Fruit fly (Drosophila melanogaster) ovary, adult (tissue): Measurements from ENCODE around the gene Bre1.
A peak's percentile ranks its signal among the peaks of the same experiment; 100 is the strongest.

Experiments used
- CG17801 ChIP-seq: fragments of 200-800 bp; optimal IDR thresholded peaks from 2 replicates; lab custom pipeline; 2019; ENCODE audit warnings: missing biosample characterization, mild to moderate bottlenecking, missing genetic modification characterization, moderate library complexity; ENCODE audit not compliant: partially characterized antibody

The Bre1 gene

DNA sequence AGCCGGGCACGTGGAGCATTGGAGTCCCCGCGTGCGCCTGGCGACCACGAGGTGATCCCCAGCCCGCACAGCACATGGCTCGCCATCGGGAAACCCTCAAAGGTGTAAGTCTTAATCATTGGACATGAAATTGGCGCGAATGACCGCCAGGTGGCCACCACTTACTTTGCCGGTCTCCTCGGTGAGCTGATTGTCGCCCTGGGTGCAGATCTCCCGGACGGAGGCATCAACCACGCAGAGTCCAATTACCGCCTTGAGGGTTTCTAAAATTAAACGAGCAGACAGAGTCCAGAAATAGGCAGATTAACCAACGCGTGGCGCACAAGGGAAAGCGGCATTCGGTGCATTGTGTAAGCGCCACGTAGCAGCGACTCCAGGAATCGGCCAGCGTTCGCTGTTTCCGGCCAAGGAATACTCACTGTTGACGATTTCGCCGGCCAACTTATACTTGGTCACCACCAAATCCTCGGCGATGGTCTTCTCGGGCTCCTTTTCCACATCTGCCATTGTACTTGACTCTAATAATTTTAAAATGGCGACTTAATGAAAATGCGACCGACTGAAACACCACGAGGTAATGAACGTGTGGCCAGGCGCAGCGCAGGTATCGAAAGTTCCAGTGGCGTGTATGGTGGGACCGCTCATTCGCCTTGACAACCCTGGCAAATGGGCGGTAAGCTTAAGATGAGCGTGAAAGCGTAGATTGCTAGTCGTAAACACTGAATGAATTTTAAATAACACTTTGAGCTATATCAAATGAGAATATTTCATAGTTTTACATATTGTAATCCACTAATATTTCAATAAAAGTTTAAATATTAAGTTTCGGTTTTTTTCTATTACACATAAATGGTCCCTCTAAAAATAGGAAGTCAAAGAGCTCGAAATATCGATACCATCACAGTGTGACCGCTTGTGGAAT lies 28.8 kb downstream of the Bre1 start, which contains the start of gene CG10576:
Gene CG10576 (minus strand): TSS at position 781 of the 922 bp plus-strand sequence.
- TF ChIP-seq CG17801 (GFP tag; lab: Kevin White, UChicago), result no peak

DNA sequence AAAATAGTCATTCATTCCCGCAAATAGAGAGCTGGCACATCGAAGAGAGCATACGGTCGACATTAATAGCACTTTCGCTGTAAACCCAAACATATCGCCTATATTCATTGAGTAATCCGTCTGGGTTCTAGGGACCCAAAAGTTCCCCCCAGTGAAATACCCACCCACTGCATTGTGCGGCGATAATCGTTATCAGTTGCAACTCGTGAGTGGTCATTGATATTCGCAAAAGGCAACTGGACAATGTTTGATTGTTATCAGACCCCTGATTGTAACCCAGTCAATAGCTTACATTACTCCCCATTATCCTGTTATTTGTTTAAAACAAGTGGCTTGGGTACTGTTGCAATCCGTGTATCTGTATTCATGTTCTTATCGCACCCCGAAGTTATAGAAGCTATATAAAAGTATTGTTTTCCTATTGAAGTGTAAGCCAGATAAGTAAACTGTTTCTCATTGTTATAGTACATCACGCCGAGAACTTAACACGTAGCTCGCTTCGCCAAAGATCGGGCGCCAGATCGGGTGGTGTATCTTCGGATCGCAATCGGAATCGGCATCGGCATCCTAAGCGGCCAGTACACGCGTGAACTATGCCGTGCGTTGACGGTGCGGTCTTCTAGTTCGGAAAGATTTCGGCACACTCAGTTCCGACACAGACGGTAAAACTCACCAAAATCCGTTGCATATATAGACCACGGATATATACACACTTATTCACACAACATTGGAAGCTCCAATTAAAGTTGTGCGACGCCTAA lies 40.2 kb downstream of the Bre1 start:
- no peak for TF ChIP-seq CG17801 (GFP tag; lab: Kevin White, UChicago)

dm6 chr3L:5752903-5753604 lies 40.9 kb downstream of the Bre1 start, which contains the start of gene Usp47:
Gene Usp47, plus strand, starts transcription at chr3L:5752973.
- TF ChIP-seq CG17801 (GFP tag; lab: Kevin White, UChicago), result peak; percentile 51

DNA sequence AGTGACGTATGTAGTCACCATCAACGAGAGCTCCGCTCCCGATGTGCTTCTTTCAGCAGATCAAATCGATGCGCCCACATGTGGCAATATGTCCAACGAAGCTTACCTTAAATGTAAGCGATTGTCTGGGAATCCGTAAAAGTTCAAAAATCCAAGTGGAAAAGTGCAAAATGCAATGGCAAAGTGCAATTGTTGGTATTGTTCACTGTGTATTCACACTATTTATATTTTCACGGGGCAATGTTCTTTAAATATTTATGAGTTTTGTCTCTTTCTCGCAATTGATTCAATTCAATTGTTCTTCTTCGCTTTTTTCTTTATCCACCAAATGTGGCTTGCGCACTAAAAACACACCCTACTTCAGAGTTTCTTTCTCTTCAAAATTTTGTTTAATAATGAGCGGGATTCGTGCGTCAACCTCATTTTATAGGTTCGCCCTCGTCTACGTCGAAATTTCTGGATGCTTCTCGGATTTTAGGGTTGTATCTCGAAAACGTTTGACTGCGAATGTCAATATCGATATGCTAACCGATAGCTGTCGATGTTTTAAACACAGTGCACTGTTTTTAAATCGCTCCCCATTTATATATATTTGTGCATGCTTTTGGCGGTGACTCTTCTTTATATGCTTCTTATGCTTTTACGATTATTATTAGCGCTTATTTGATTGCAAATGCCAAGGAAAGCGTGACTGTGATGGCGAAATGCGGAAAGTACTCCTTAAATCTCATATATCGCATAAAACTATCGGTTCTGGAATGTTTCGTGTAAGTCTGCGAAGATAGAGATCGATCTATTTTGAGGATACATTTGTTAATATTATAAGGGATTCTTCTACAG lies 42.0 kb downstream of the Bre1 start, which contains the start of gene DnaJ-1:
Gene DnaJ-1 (minus strand): TSS at position 450 of the 840 bp plus-strand sequence.
- peak; percentile 77 for TF ChIP-seq CG17801 (GFP tag; lab: Kevin White, UChicago)

DNA sequence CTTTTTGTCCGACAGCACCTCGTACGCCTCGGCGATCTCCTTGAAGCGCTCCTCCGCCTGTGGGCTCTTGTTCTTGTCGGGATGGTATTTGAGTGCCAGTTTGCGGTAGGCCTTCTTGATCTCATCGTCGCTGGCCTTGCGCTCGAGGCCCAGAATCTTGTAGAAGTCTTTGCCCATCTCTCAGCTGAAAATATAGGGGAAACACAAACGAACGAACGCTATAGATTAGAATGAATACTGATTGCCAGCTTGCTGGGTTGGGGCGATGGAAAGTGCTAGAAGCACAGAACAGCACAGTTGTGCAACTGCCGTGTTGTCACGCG lies 42.6 kb downstream of the Bre1 start:
- no peak for TF ChIP-seq CG17801 (GFP tag; lab: Kevin White, UChicago)

DNA sequence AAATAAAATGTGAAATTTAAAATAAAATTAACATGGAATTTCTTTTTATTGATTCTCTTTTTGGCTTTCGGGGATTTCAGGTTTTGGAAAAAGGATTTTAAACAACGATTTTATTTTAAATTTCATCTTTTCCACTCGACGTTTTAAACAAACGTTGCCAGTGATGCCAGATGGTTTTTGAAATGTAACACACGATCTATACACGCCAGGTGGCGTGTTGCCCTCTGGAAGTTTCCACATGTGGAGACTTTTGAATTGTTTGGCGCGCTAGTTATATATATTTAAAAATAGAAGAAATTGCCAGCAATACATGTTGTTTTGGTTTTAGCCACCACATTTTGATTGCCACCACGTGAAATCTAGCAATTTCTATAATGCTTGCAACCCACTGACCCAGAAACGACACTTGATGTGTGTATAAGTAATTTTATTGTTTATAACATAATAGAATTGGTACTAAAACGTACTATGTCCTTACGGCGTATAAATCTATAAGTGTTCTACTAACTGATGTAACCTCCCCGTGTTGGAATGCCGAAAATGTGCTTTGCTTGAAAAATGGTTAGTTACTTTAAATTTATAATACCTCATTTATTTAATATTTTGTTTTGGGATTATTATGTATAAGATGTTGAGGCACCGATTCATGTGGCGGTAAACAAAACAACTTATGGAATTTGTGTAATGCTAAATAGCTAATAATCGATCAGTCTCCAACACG lies 44.2 kb downstream of the Bre1 start:
- peak; percentile 8 for TF ChIP-seq CG17801 (GFP tag; lab: Kevin White, UChicago)
